Worm (Caenorhabditis elegans): ENCODE results near the gene ZK686.1.

DNA sequence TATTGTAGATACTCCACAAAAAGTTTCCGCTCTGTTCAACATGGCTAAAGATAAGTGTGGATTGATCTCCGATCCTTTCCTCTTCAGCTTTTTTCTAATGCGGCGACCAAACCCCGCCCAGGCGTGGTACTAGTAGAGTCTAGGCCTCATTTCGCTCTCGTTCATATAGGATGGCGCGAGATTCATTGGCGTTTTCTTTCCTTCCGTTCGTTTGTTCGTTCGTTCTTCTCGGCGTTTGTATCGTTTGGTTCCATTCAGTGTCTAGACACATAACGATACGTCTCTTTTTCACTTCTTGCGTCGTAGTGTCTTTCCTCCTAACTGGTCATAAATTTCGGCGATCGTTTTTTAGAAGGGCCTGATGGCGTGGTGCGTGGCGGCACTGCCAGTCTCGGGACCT, 43.9 kb upstream of the ZK686.1 start:
- no peak for TF ChIP-seq skn-1 (tag; optimal IDR thresholded peaks at IDR 0.05)
- no peak for TF ChIP-seq unc-62 (GFP tag; optimal IDR thresholded peaks at IDR 0.05)
- no peak for TF ChIP-seq ceh-16 (tag; optimal IDR thresholded peaks at IDR 0.05)
- no peak for TF ChIP-seq ztf-11 (tag; optimal IDR thresholded peaks at IDR 0.05)
- no peak for TF ChIP-seq unc-55 (GFP tag; optimal IDR thresholded peaks at IDR 0.05)
- TF ChIP-seq ama-1 (optimal IDR thresholded peaks at IDR 0.05): no peak
- TF ChIP-seq lin-13 (GFP tag; optimal IDR thresholded peaks at IDR 0.05): no peak
- TF ChIP-seq ztf-4 (tag; optimal IDR thresholded peaks at IDR 0.05): no peak

Data from whole organism, L2 larva.